Worm (Caenorhabditis elegans) whole organism, L4 larva: ENCODE results near the gene F58F12.2.

Source experiments
- F49E8.2 ChIP-seq: sonication (generic microtip); optimal IDR thresholded peaks from 2 replicates; lab custom pipeline; 2016; ENCODE audit warnings: missing compliant biosample characterization, mild to moderate bottlenecking, missing genetic modification characterization, borderline replicate concordance
- R02D3.7 ChIP-seq: fragments of 150-350 bp; sonication (generic microtip); optimal IDR thresholded peaks from 3 replicates; lab custom pipeline; 2014; ENCODE audit warnings: missing biosample characterization, missing genetic modification characterization
- T20F7.1 ChIP-seq: fragments of 200-800 bp; sonication (Bioruptor generic); optimal IDR thresholded peaks from 2 replicates; lab custom pipeline; 2018; ENCODE audit warnings: mild to moderate bottlenecking, missing genetic modification characterization, missing compliant biosample characterization
- ZK546.5 ChIP-seq, 2 experiments: sonication (generic microtip); optimal IDR thresholded peaks; 2 replicates each; lab custom pipeline; 2017; ENCODE audit warnings: missing biosample characterization in 2 of 2, missing genetic modification characterization in 2 of 2
- aha-1 ChIP-seq: fragments of 150-350 bp; peaks from one replicate; lab custom pipeline; 2014; ENCODE audit warnings: missing biosample characterization, missing genetic modification characterization
- ceh-20 ChIP-seq: fragments of 200-800 bp; sonication (Bioruptor generic); IDR thresholded peaks from 2 replicates; pipeline ENCODE4 v1.3.6; 2022; ENCODE audit warnings: missing genetic modification reagents, missing genetic modification characterization, missing compliant biosample characterization
- ces-1 ChIP-seq: fragments of 150-350 bp; sonication (generic microtip); optimal IDR thresholded peaks from 4 replicates; lab custom pipeline; 2014; ENCODE audit warnings: missing biosample characterization, missing genetic modification reagents, missing genetic modification characterization
- ctbp-1 ChIP-seq: fragments of 200-800 bp; sonication (Bioruptor generic); IDR thresholded peaks from 2 replicates; pipeline ENCODE4 v1.3.6; 2022; ENCODE audit warnings: missing genetic modification reagents, missing genetic modification characterization, missing compliant biosample characterization
- daf-12 ChIP-seq: fragments of 150-350 bp; optimal IDR thresholded peaks from 2 replicates; lab custom pipeline; 2014; ENCODE audit warnings: missing biosample characterization, missing genetic modification reagents, missing genetic modification characterization
- daf-16 ChIP-seq, 3 experiments: sonication (generic microtip); optimal IDR thresholded peaks; 2 replicates each; lab custom pipeline; 2016 to 2017; ENCODE audit warnings: missing genetic modification characterization in 3 of 3, missing genetic modification reagents in 3 of 3, mild to moderate bottlenecking in 2 of 3, missing compliant biosample characterization in 2 of 3, missing biosample characterization in 1 of 3, moderate library complexity in 1 of 3
- dmd-6 ChIP-seq: fragments of 200-800 bp; sonication (Bioruptor generic); IDR thresholded peaks from 2 replicates; pipeline ENCODE4 v1.3.6; 2022; ENCODE audit warnings: missing genetic modification reagents, missing genetic modification characterization, missing compliant biosample characterization
- dve-1 ChIP-seq: sonication (generic microtip); optimal IDR thresholded peaks from 2 replicates; lab custom pipeline; 2017; ENCODE audit warnings: antibody characterized with exemption, mild to moderate bottlenecking, missing genetic modification characterization, missing compliant biosample characterization; ENCODE audit not compliant: insufficient read depth
- hlh-11 ChIP-seq: fragments of 200-800 bp; sonication (Bioruptor generic); optimal IDR thresholded peaks from 2 replicates; lab custom pipeline; 2018; ENCODE audit warnings: mild to moderate bottlenecking, missing genetic modification characterization, missing compliant biosample characterization
- hlh-30 ChIP-seq: sonication (generic microtip); optimal IDR thresholded peaks from 2 replicates; lab custom pipeline; 2017; ENCODE audit warnings: antibody characterized with exemption, mild to moderate bottlenecking, missing genetic modification characterization, missing compliant biosample characterization; ENCODE audit not compliant: insufficient read depth
- lin-1 ChIP-seq: fragments of 200-800 bp; sonication (Bioruptor generic); IDR thresholded peaks from 2 replicates; pipeline ENCODE4 v1.3.6; 2022; ENCODE audit warnings: missing genetic modification reagents, missing genetic modification characterization, missing compliant biosample characterization
- lin-15B ChIP-seq: fragments of 150-350 bp; sonication (generic microtip); optimal IDR thresholded peaks from 3 replicates; lab custom pipeline; 2014; ENCODE audit warnings: missing biosample characterization, missing genetic modification characterization
- lir-3 ChIP-seq: sonication (generic microtip); optimal IDR thresholded peaks from 2 replicates; lab custom pipeline; 2016; ENCODE audit warnings: mild to moderate bottlenecking, missing genetic modification characterization, missing compliant biosample characterization
- mdl-1 ChIP-seq, 2 experiments: fragments of 150-350 bp in 1 of 2; sonication (generic microtip) in 1 of 2; optimal IDR thresholded peaks; 2 replicates each; lab custom pipeline; 2014 to 2017; ENCODE audit warnings: missing biosample characterization in 2 of 2, missing genetic modification characterization in 2 of 2
- mep-1 ChIP-seq: fragments of 150-350 bp; sonication (generic microtip); optimal IDR thresholded peaks from 3 replicates; lab custom pipeline; 2014; ENCODE audit warnings: missing biosample characterization, missing genetic modification characterization
- mxl-3 ChIP-seq: fragments of 200-800 bp; sonication (Bioruptor generic); optimal IDR thresholded peaks from 2 replicates; lab custom pipeline; 2018; ENCODE audit warnings: mild to moderate bottlenecking, missing genetic modification characterization, missing compliant biosample characterization
- nhr-102 ChIP-seq: sonication (generic microtip); optimal IDR thresholded peaks from 2 replicates; lab custom pipeline; 2016; ENCODE audit warnings: mild to moderate bottlenecking, missing genetic modification characterization, moderate library complexity, missing compliant biosample characterization
- nhr-25 ChIP-seq: sonication (generic microtip); optimal IDR thresholded peaks from 2 replicates; lab custom pipeline; 2017; ENCODE audit warnings: missing genetic modification characterization, mild to moderate bottlenecking, missing compliant biosample characterization, antibody characterized with exemption, moderate library complexity, borderline replicate concordance; ENCODE audit not compliant: insufficient read depth
- nhr-28 ChIP-seq: fragments of 150-350 bp; optimal IDR thresholded peaks from 2 replicates; lab custom pipeline; 2014; ENCODE audit warnings: missing biosample characterization, missing genetic modification characterization
- nhr-41 ChIP-seq: fragments of 200-800 bp; sonication (Bioruptor generic); IDR thresholded peaks from 2 replicates; pipeline ENCODE4 v1.3.6; 2022; ENCODE audit warnings: missing genetic modification reagents, missing genetic modification characterization, missing compliant biosample characterization
- nhr-42 ChIP-seq: fragments of 200-800 bp; sonication (Bioruptor generic); IDR thresholded peaks from 2 replicates; pipeline ENCODE4 v1.3.6; 2022; ENCODE audit warnings: missing genetic modification characterization, missing compliant biosample characterization
- nhr-48 ChIP-seq: sonication (generic microtip); optimal IDR thresholded peaks from 2 replicates; lab custom pipeline; 2016; ENCODE audit warnings: mild to moderate bottlenecking, missing genetic modification characterization, missing compliant biosample characterization
- nhr-6 ChIP-seq: fragments of 150-350 bp; optimal IDR thresholded peaks from 2 replicates; lab custom pipeline; 2014; ENCODE audit warnings: missing biosample characterization, missing genetic modification characterization
- nhr-77 ChIP-seq: fragments of 150-350 bp; optimal IDR thresholded peaks from 2 replicates; lab custom pipeline; 2014; ENCODE audit warnings: missing biosample characterization, missing genetic modification characterization
- php-3 ChIP-seq: fragments of 200-800 bp; sonication (Bioruptor generic); IDR thresholded peaks from 2 replicates; pipeline ENCODE4 v1.3.6; 2022; ENCODE audit warnings: missing genetic modification reagents, missing genetic modification characterization, missing compliant biosample characterization
- pqm-1 ChIP-seq: sonication (generic microtip); optimal IDR thresholded peaks from 2 replicates; lab custom pipeline; 2017; ENCODE audit warnings: missing biosample characterization, missing genetic modification characterization
- saeg-2 ChIP-seq: fragments of 200-800 bp; sonication (Bioruptor generic); IDR thresholded peaks from 2 replicates; pipeline ENCODE4 v1.3.6; 2022; ENCODE audit warnings: missing genetic modification reagents, missing genetic modification characterization, missing compliant biosample characterization
- spr-1 ChIP-seq: sonication (generic microtip); optimal IDR thresholded peaks from 2 replicates; lab custom pipeline; 2016; ENCODE audit warnings: mild to moderate bottlenecking, missing genetic modification characterization, missing compliant biosample characterization
- tra-1 ChIP-seq: fragments of 200-800 bp; sonication (Bioruptor generic); IDR thresholded peaks from 2 replicates; pipeline ENCODE4 v1.3.6; 2022; ENCODE audit warnings: missing genetic modification reagents, missing genetic modification characterization, missing compliant biosample characterization
- unc-39 ChIP-seq: sonication (generic microtip); optimal IDR thresholded peaks from 2 replicates; lab custom pipeline; 2017; ENCODE audit warnings: missing biosample characterization, missing genetic modification characterization
- unc-62 ChIP-seq, 3 experiments: fragments of 150-350 bp in 1 of 3; sonication (generic microtip); optimal IDR thresholded peaks in 2 of 3; peaks in 1 of 3; 1 replicate in 1 of 3; 2 replicates in 2 of 3; lab custom pipeline; 2014 to 2017; ENCODE audit warnings: missing biosample characterization in 3 of 3, missing genetic modification characterization in 3 of 3, missing genetic modification reagents in 3 of 3, missing genotype in 1 of 3
- zip-2 ChIP-seq: fragments of 150-350 bp; optimal IDR thresholded peaks from 2 replicates; lab custom pipeline; 2014; ENCODE audit warnings: missing biosample characterization, missing genetic modification characterization

The F58F12.2 gene

DNA sequence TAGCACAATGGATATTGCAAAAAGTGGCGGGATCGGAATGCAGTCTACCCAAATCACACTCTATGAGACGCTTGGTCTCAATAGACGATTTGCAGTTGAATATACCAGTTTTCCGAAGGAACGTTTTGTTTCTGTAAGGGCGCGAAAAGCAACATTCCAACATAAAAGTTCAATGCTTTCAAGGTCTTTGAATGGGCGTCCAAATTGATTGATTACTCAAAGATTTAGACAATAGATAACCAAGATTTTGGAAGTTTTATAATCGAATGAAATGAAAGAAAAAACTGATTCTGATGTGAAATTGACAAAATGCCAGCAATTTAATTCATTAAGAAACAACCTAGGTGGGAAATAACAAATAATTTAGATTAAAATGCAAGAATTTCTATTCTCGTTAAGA lies 31.3 kb upstream of the F58F12.2 start:
- TF ChIP-seq nhr-28 (tag; lab: Kevin White, UChicago) (no peak), lin-1 (GFP tag; lab: Robert Waterston, UW) (no peak), ZK546.5 (tag; optimal IDR thresholded peaks at IDR 0.05; lab: Kevin White, UChicago) (no peak), aha-1 (tag; lab: Kevin White, UChicago) (peak; percentile 69), daf-12 (no peak), R02D3.7 (no peak), F49E8.2 (tag; lab: Kevin White, UChicago) (no peak)
- TF ChIP-seq, all 104 proteins: peak for 1

DNA sequence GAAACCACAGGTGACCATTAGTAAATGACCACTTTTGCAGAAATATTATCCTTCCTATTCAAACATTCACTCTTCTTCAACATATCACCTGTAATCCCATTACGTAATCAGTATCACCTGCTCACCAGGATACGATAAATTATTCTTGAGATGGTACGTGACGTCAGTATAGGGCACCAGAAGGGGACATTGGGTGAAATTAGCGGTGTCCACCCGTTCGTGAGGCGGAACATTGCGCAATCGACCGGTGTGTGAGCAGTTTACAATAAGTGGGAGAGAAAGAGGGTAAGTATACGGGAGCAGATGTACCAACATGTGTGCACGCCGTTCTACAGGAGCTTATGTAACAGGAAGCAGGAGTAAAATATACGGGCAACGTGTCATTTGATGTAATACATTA lies 30.2 kb upstream of the F58F12.2 start:
- TF ChIP-seq nhr-42 (no peak), unc-62 (GFP tag; optimal IDR thresholded peaks at IDR 0.05 in 1 of 2; lab: Kevin White, UChicago) (peak in 1 of 2 experiments; percentile 1), unc-62 (tag; optimal IDR thresholded peaks at IDR 0.05; lab: Kevin White, UChicago) (no peak), lin-15B (tag; lab: Kevin White, UChicago) (no peak)
- TF ChIP-seq, all 104 proteins: peak for 1

DNA sequence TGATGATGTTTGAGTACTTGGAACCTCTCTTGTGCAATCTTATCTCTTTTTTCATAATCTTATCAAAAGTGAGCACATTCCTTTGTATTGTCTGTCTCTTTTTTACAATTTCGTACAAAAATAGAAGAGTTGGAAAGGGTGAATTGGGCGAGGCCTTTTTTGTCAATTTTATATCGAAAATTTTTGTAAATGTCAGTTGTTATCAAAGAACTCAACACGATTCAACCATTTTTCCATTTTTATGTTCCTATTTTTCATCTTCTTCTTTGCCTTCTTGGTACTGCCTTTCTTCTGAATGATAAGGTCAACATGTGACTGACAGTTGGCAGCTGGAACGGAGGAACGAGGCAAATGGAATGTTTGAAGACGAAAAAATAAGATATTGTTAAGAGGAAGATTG lies 26.0 kb upstream of the F58F12.2 start:
- TF ChIP-seq tra-1: 0 out of 2 replicates have a peak, but pooled peaks have one; percentile 17
- no peak for TF ChIP-seq lir-3
- TF ChIP-seq nhr-25 (tag; lab: Kevin White, UChicago): no peak
- TF ChIP-seq daf-16 (GFP tag; optimal IDR thresholded peaks at IDR 0.05; lab: Kevin White, UChicago): peak in 1 of 2 experiments; percentile 32
- TF ChIP-seq daf-16 (tag; optimal IDR thresholded peaks at IDR 0.05; lab: Kevin White, UChicago): peak; percentile 78
- peak; percentile 51; the same call in 1 of the 2 replicates for TF ChIP-seq ceh-20
- TF ChIP-seq T20F7.1: peak; percentile 52
- no peak for TF ChIP-seq spr-1 (tag; lab: Kevin White, UChicago)
- peak; percentile 85 for TF ChIP-seq dmd-6 (GFP tag; lab: Robert Waterston, UW)
- peak; percentile 22 for TF ChIP-seq zip-2
- no peak for TF ChIP-seq unc-39
- TF ChIP-seq hlh-30 (tag; lab: Kevin White, UChicago): peak; percentile 24
- TF ChIP-seq nhr-6 (tag; lab: Kevin White, UChicago): peak; percentile 32
- TF ChIP-seq pqm-1: peak; percentile 93
- peak; percentile 37 to 62 for TF ChIP-seq unc-62 (GFP tag; optimal IDR thresholded peaks at IDR 0.05 in 1 of 2; lab: Kevin White, UChicago)
- TF ChIP-seq unc-62 (tag; optimal IDR thresholded peaks at IDR 0.05; lab: Kevin White, UChicago): no peak
- no peak for TF ChIP-seq ctbp-1 (GFP tag; lab: Robert Waterston, UW)
- 0 out of 2 replicates have a peak, but pooled peaks have one; percentile 28 for TF ChIP-seq nhr-41 (GFP tag; lab: Robert Waterston, UW)
- peak; percentile 85 for TF ChIP-seq nhr-77
- TF ChIP-seq php-3 (GFP tag; lab: Robert Waterston, UW): peak; percentile 87
- peak; percentile 77 for TF ChIP-seq nhr-28 (tag; lab: Kevin White, UChicago)
- TF ChIP-seq hlh-11: peak; percentile 86
- TF ChIP-seq mxl-3 (GFP tag; lab: Kevin White, UChicago): peak; percentile 80
- TF ChIP-seq nhr-102 (tag; lab: Kevin White, UChicago): peak; percentile 51
- TF ChIP-seq mdl-1 (tag; optimal IDR thresholded peaks at IDR 0.05; lab: Kevin White, UChicago): peak in 1 of 2 experiments; percentile 63
- TF ChIP-seq ces-1: no peak
- TF ChIP-seq nhr-48 (tag; lab: Kevin White, UChicago): peak; percentile 48
- peak; percentile 17 for TF ChIP-seq mep-1 (tag; lab: Kevin White, UChicago)
- peak; percentile 89 for TF ChIP-seq dve-1 (tag; lab: Kevin White, UChicago)
- TF ChIP-seq saeg-2 (GFP tag; lab: Robert Waterston, UW): 0 out of 2 replicates have a peak, but pooled peaks have one; percentile 15
